Worm (Caenorhabditis elegans): ENCODE measurements around the gene C17F4.8.
"Not testable (repeated sequence)": the region's sequence is repeated elsewhere in the genome, so short reads cannot be mapped to it uniquely, and the experiment has no call there.

C17F4.8 gene

ce11 chrII:3215762-3216161 is 18.9 kb downstream of the C17F4.8 start, which contains the start of gene ZC239.3:
ZC239.3 (plus strand) TSS chrII:3216062.
- not testable (repeated sequence) for TF ChIP-seq dve-1, lim-6, tbx-2 (tag; optimal IDR thresholded peaks at IDR 0.05)

ce11 chrII:3213898-3214297 is 20.7 kb downstream of the C17F4.8 start, which contains the start of gene ZC239.4:
ZC239.4 (plus strand) TSS chrII:3214198.
- no peak for TF ChIP-seq ttx-3 (tag; optimal IDR thresholded peaks at IDR 0.05)
- no peak for TF ChIP-seq ceh-24 (tag; optimal IDR thresholded peaks at IDR 0.05)
- TF ChIP-seq hlh-8 (tag; optimal IDR thresholded peaks at IDR 0.05): no peak
- no peak for TF ChIP-seq ceh-19 (GFP tag; optimal IDR thresholded peaks at IDR 0.05)
- TF ChIP-seq ceh-31 (tag; optimal IDR thresholded peaks at IDR 0.05): no peak
- no peak for TF ChIP-seq odd-2 (tag; optimal IDR thresholded peaks at IDR 0.05)
- TF ChIP-seq pat-9 (tag; optimal IDR thresholded peaks at IDR 0.05): no peak
- TF ChIP-seq tbx-2 (tag; optimal IDR thresholded peaks at IDR 0.05): no peak
- TF ChIP-seq elt-4 (tag; optimal IDR thresholded peaks at IDR 0.05): no peak
- TF ChIP-seq eyg-1 (tag; optimal IDR thresholded peaks at IDR 0.05): no peak
- no peak for TF ChIP-seq ama-1 (optimal IDR thresholded peaks at IDR 0.05)
- TF ChIP-seq K02D7.2 (tag; optimal IDR thresholded peaks at IDR 0.05): no peak
- no peak for TF ChIP-seq ceh-18 (tag; optimal IDR thresholded peaks at IDR 0.05)
- TF ChIP-seq ceh-30 (tag; optimal IDR thresholded peaks at IDR 0.05): no peak
- TF ChIP-seq hlh-30 (tag; optimal IDR thresholded peaks at IDR 0.05; ENCODE audit: insufficient read depth): no peak

DNA sequence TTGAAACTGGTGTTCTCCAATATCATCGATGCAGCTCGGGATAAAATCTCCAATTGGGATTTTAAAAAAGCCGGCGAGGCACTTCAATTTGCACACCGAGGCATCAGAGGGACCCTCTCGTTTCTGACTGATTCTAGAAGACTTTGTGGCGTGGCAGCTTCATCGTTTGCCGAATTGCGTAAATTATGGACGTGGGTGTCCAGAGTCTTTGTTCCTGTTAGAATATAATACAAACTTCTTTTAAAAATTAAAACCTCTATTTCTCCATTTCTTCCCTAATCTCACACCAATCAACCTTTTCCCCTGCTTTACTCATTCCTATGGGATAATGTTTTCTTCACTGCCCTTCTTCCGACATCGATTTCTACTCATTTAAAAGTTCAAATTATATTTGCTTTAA is 24.3 kb downstream of the C17F4.8 start, which contains the start of gene ZC239.5:
TSS of gene ZC239.5 (plus strand) at position 301 of the 400 bp plus-strand sequence.
- no peak for TF ChIP-seq ceh-45 (GFP tag; IDR thresholded peaks at IDR 0.05)
- TF ChIP-seq tbx-2 (tag; optimal IDR thresholded peaks at IDR 0.05): no peak
- no peak for TF ChIP-seq lim-6 (tag; optimal IDR thresholded peaks at IDR 0.05)
- TF ChIP-seq ceh-30 (tag; optimal IDR thresholded peaks at IDR 0.05): no peak
- no peak for TF ChIP-seq hlh-8 (tag; optimal IDR thresholded peaks at IDR 0.05)
- TF ChIP-seq pha-4 (tag; optimal IDR thresholded peaks at IDR 0.05): no peak
- no peak for TF ChIP-seq unc-3 (GFP tag; conservative IDR thresholded peaks at IDR 0.05)
- no peak for TF ChIP-seq unc-3 (tag; optimal IDR thresholded peaks at IDR 0.05)
- no peak for TF ChIP-seq odd-2 (tag; optimal IDR thresholded peaks at IDR 0.05)

DNA sequence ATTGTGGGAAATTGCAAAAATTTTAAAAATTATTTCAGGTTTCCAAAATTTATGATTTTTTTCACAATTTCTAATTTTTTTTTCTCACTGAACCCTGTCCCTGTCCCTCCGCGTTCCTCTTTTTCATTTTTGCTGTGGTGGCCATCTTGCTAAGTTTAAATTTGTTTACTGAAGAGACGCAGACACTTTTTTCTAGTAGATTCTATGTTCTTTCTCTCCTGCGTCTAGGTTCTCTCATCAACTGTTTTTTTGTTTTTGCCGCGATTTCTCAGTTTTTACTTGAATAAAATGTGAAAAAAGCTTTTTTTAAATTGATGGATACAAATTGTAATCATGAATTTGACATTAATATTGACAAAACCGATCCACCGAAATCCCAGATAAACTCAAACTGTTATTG is 25.4 kb downstream of the C17F4.8 start, which contains the start of gene ZC239.6:
TSS of gene ZC239.6 (plus strand) at position 381 of the 400 bp plus-strand sequence.
- TF ChIP-seq rnt-1 (tag; optimal IDR thresholded peaks at IDR 0.05) (no peak), hlh-15 (tag; optimal IDR thresholded peaks at IDR 0.05) (no peak), T23F11.4 (GFP tag; optimal IDR thresholded peaks at IDR 0.05) (no peak), Y22D7AL.16 (tag; optimal IDR thresholded peaks at IDR 0.05) (no peak), tbx-2 (tag; optimal IDR thresholded peaks at IDR 0.05) (no peak), sox-4 (tag; optimal IDR thresholded peaks at IDR 0.05) (no peak)

DNA sequence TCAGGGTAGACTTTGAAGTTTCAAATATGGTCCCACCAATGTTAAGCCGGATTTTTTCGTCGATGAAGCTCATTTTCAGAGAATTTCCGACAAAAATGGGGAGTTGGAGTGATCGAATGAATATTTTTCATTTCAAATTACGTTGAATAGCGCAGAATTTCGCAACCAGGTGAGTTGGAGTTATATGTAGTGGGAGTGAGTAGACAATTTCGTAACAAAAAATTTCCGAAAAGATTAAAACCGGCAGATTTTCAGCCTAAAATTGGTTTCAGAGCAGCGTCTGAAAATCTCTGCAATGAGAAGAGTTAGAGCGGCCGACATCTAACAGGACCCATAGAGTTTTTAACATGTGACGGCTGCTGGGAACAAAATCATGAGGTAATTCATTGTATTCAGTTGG is 25.9 kb downstream of the C17F4.8 start, which contains the start of gene sdz-35:
TSS of gene sdz-35 (minus strand) at position 101 of the 400 bp plus-strand sequence.
- TF ChIP-seq npax-4 (tag; optimal IDR thresholded peaks at IDR 0.05): no peak
- no peak for TF ChIP-seq ceh-22 (tag; optimal IDR thresholded peaks at IDR 0.05)
- no peak for TF ChIP-seq madf-2 (tag; optimal IDR thresholded peaks at IDR 0.05)
- no peak for TF ChIP-seq ceh-34 (tag; optimal IDR thresholded peaks at IDR 0.05)
- no peak for TF ChIP-seq pag-3 (tag; optimal IDR thresholded peaks at IDR 0.05; ENCODE audit: borderline replicate concordance)
- no peak for TF ChIP-seq ceh-14 (tag; optimal IDR thresholded peaks at IDR 0.05)
- TF ChIP-seq tbx-2 (tag; optimal IDR thresholded peaks at IDR 0.05): no peak

DNA sequence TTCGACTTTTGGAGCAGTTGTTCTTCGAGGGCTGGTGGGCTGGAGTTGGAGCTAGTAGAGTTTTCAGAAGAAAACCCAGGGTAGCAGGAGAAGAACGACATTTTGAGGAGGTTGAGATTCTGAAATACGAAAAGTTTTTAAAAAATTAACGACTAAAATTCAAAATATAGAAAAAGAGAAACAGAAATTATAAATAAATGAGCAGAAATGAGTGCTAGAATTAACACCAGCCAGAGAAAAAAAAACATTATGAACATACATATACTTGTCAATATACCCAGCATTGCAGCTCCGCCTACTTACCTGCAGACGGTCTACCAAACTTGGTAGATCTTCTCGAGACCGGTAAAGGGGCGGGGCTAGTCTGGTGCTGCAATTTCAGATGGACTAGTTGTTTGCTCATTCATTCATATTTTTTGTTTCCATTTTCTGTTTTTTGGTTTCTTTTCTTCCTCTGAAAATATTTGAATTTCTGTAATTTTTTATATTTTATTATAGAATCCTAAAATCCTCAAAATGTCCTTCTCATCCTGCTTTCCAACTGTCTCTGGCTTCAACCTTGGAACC is 28.1 kb downstream of the C17F4.8 start, which contains the start of the genes ZC239.20 and ZC239.21:
TSS of gene ZC239.20 (minus strand) at position 101 of the 567 bp plus-strand sequence.
TSS of gene ZC239.21 (plus strand) at position 517 of the 567 bp plus-strand sequence.
- TF ChIP-seq che-1 (tag; optimal IDR thresholded peaks at IDR 0.05): no peak

Measured in whole organism, late embryonic.